Worm (Caenorhabditis elegans): ENCODE data around the gene F13D12.8.

- TF ChIP-seq pax-1 (tag; optimal IDR thresholded peaks at IDR 0.05) (no peak), ceh-6 (GFP tag; optimal IDR thresholded peaks at IDR 0.05) (no peak), dve-1 (tag; optimal IDR thresholded peaks at IDR 0.05) (no peak), ama-1 (optimal IDR thresholded peaks at IDR 0.05) (no peak), pha-4 (tag; optimal IDR thresholded peaks at IDR 0.05) (no peak), tbx-2 (tag; optimal IDR thresholded peaks at IDR 0.05) (peak; percentile 50), nfya-1 (tag; optimal IDR thresholded peaks at IDR 0.05) (peak; percentile 46)
These were observed 19.3 kb upstream of the F13D12.8 start for ce11 chrII:11751615-11752174.
